Worm (Caenorhabditis elegans) whole organism, L4 larva: ENCODE results near the gene zmp-5.

Source experiments
- F10B5.3 ChIP-seq: sonication (generic microtip); optimal IDR thresholded peaks from 2 replicates; lab custom pipeline; 2016; ENCODE audit warnings: mild to moderate bottlenecking, missing genetic modification characterization, missing compliant biosample characterization
- F26F4.8 ChIP-seq: fragments of 200-800 bp; sonication (Bioruptor generic); conservative IDR thresholded peaks from 2 replicates; pipeline ENCODE4 v1.3.6; 2022; ENCODE audit warnings: missing genetic modification characterization, missing compliant biosample characterization
- F49E8.2 ChIP-seq: sonication (generic microtip); optimal IDR thresholded peaks from 2 replicates; lab custom pipeline; 2016; ENCODE audit warnings: missing compliant biosample characterization, mild to moderate bottlenecking, missing genetic modification characterization, borderline replicate concordance
- T20F7.1 ChIP-seq: fragments of 200-800 bp; sonication (Bioruptor generic); optimal IDR thresholded peaks from 2 replicates; lab custom pipeline; 2018; ENCODE audit warnings: mild to moderate bottlenecking, missing genetic modification characterization, missing compliant biosample characterization
- T26A8.4 ChIP-seq: fragments of 200-800 bp; sonication (Bioruptor generic); IDR thresholded peaks from 2 replicates; pipeline ENCODE4 v1.3.6; 2022; ENCODE audit warnings: missing genetic modification characterization, missing compliant biosample characterization
- ZK337.2 ChIP-seq: fragments of 200-800 bp; sonication (Bioruptor generic); IDR thresholded peaks from 2 replicates; pipeline ENCODE4 v1.3.6; 2022; ENCODE audit warnings: missing genetic modification reagents, missing genetic modification characterization, missing compliant biosample characterization
- aha-1 ChIP-seq: fragments of 150-350 bp; peaks from one replicate; lab custom pipeline; 2014; ENCODE audit warnings: missing biosample characterization, missing genetic modification characterization
- arid-1 ChIP-seq: fragments of 200-800 bp; sonication (Bioruptor generic); conservative IDR thresholded peaks from 2 replicates; pipeline ENCODE4 v1.3.6; 2022; ENCODE audit warnings: missing genetic modification reagents, missing genetic modification characterization, missing compliant biosample characterization
- attf-4 ChIP-seq: sonication (generic microtip); optimal IDR thresholded peaks from 3 replicates; lab custom pipeline; 2017; ENCODE audit warnings: missing biosample characterization, missing genetic modification characterization
- ceh-32 ChIP-seq: sonication (generic microtip); optimal IDR thresholded peaks from 2 replicates; lab custom pipeline; 2016; ENCODE audit warnings: mild to moderate bottlenecking, missing genetic modification characterization, missing compliant biosample characterization; ENCODE audit not compliant: poor library complexity
- ceh-62 ChIP-seq: sonication (generic microtip); optimal IDR thresholded peaks from 2 replicates; lab custom pipeline; 2017; ENCODE audit warnings: missing biosample characterization, missing genetic modification characterization
- ctbp-1 ChIP-seq: fragments of 200-800 bp; sonication (Bioruptor generic); IDR thresholded peaks from 2 replicates; pipeline ENCODE4 v1.3.6; 2022; ENCODE audit warnings: missing genetic modification reagents, missing genetic modification characterization, missing compliant biosample characterization
- daf-12 ChIP-seq: fragments of 150-350 bp; optimal IDR thresholded peaks from 2 replicates; lab custom pipeline; 2014; ENCODE audit warnings: missing biosample characterization, missing genetic modification reagents, missing genetic modification characterization
- daf-16 ChIP-seq, 3 experiments: sonication (generic microtip); optimal IDR thresholded peaks; 2 replicates each; lab custom pipeline; 2016 to 2017; ENCODE audit warnings: missing genetic modification characterization in 3 of 3, missing genetic modification reagents in 3 of 3, mild to moderate bottlenecking in 2 of 3, missing compliant biosample characterization in 2 of 3, missing biosample characterization in 1 of 3, moderate library complexity in 1 of 3
- dmd-6 ChIP-seq: fragments of 200-800 bp; sonication (Bioruptor generic); IDR thresholded peaks from 2 replicates; pipeline ENCODE4 v1.3.6; 2022; ENCODE audit warnings: missing genetic modification reagents, missing genetic modification characterization, missing compliant biosample characterization
- dpl-1 ChIP-seq: fragments of 150-350 bp; optimal IDR thresholded peaks from 2 replicates; lab custom pipeline; 2014; ENCODE audit warnings: missing biosample characterization, missing genetic modification reagents, missing genetic modification characterization
- duxl-1 ChIP-seq: sonication (generic microtip); optimal IDR thresholded peaks from 2 replicates; lab custom pipeline; 2016; ENCODE audit warnings: mild to moderate bottlenecking, missing genetic modification characterization, moderate library complexity, missing compliant biosample characterization; ENCODE audit not compliant: poor library complexity
- dve-1 ChIP-seq: sonication (generic microtip); optimal IDR thresholded peaks from 2 replicates; lab custom pipeline; 2017; ENCODE audit warnings: antibody characterized with exemption, mild to moderate bottlenecking, missing genetic modification characterization, missing compliant biosample characterization; ENCODE audit not compliant: insufficient read depth
- egl-27 ChIP-seq: sonication (generic microtip); optimal IDR thresholded peaks from 3 replicates; lab custom pipeline; 2017; ENCODE audit warnings: missing biosample characterization, missing genetic modification reagents, missing genetic modification characterization
- egl-43 ChIP-seq: fragments of 200-800 bp; sonication (Bioruptor generic); IDR thresholded peaks from 2 replicates; pipeline ENCODE4 v1.3.6; 2022; ENCODE audit warnings: missing genetic modification reagents, missing genetic modification characterization, missing compliant biosample characterization
- gei-8 ChIP-seq: fragments of 200-800 bp; sonication (Bioruptor generic); optimal IDR thresholded peaks from 2 replicates; lab custom pipeline; 2018; ENCODE audit warnings: mild to moderate bottlenecking, missing genetic modification characterization, missing compliant biosample characterization
- hif-1 ChIP-seq, 2 experiments: sonication (generic microtip); optimal IDR thresholded peaks; 2 replicates each; lab custom pipeline; 2016 to 2017; ENCODE audit warnings: missing compliant biosample characterization in 2 of 2, missing genetic modification characterization in 2 of 2, missing genetic modification reagents in 2 of 2, missing genotype in 2 of 2, mild to moderate bottlenecking in 1 of 2
- hlh-30 ChIP-seq: sonication (generic microtip); optimal IDR thresholded peaks from 2 replicates; lab custom pipeline; 2017; ENCODE audit warnings: antibody characterized with exemption, mild to moderate bottlenecking, missing genetic modification characterization, missing compliant biosample characterization; ENCODE audit not compliant: insufficient read depth
- lim-7 ChIP-seq: fragments of 200-800 bp; sonication (Bioruptor generic); IDR thresholded peaks from 2 replicates; pipeline ENCODE4 v1.3.6; 2022; ENCODE audit warnings: missing genetic modification characterization, missing compliant biosample characterization
- lin-1 ChIP-seq: fragments of 200-800 bp; sonication (Bioruptor generic); IDR thresholded peaks from 2 replicates; pipeline ENCODE4 v1.3.6; 2022; ENCODE audit warnings: missing genetic modification reagents, missing genetic modification characterization, missing compliant biosample characterization
- lin-15B ChIP-seq: fragments of 150-350 bp; sonication (generic microtip); optimal IDR thresholded peaks from 3 replicates; lab custom pipeline; 2014; ENCODE audit warnings: missing biosample characterization, missing genetic modification characterization
- lin-38 ChIP-seq: fragments of 200-800 bp; sonication (Bioruptor generic); IDR thresholded peaks from 2 replicates; pipeline ENCODE4 v1.3.6; 2022; ENCODE audit warnings: missing genetic modification reagents, missing genetic modification characterization, missing compliant biosample characterization
- lir-3 ChIP-seq: sonication (generic microtip); optimal IDR thresholded peaks from 2 replicates; lab custom pipeline; 2016; ENCODE audit warnings: mild to moderate bottlenecking, missing genetic modification characterization, missing compliant biosample characterization
- madf-5 ChIP-seq, 2 experiments: fragments of 200-800 bp; sonication (Bioruptor generic); IDR thresholded peaks; 2 replicates each; pipeline ENCODE4 v1.3.6; 2022; ENCODE audit warnings: missing compliant biosample characterization in 2 of 2, missing genetic modification characterization in 2 of 2
- madf-9 ChIP-seq: fragments of 200-800 bp; sonication (Bioruptor generic); conservative IDR thresholded peaks from 2 replicates; pipeline ENCODE4 v1.3.6; 2022; ENCODE audit warnings: missing genetic modification reagents, missing genetic modification characterization, missing compliant biosample characterization
- mdl-1 ChIP-seq, 2 experiments: fragments of 150-350 bp in 1 of 2; sonication (generic microtip) in 1 of 2; optimal IDR thresholded peaks; 2 replicates each; lab custom pipeline; 2014 to 2017; ENCODE audit warnings: missing biosample characterization in 2 of 2, missing genetic modification characterization in 2 of 2
- mep-1 ChIP-seq: fragments of 150-350 bp; sonication (generic microtip); optimal IDR thresholded peaks from 3 replicates; lab custom pipeline; 2014; ENCODE audit warnings: missing biosample characterization, missing genetic modification characterization
- mes-2 ChIP-seq: sonication (generic microtip); optimal IDR thresholded peaks from 2 replicates; lab custom pipeline; 2016; ENCODE audit warnings: missing genotype, mild to moderate bottlenecking, missing genetic modification characterization, missing compliant biosample characterization; ENCODE audit not compliant: poor library complexity, severe bottlenecking
- nhr-10 ChIP-seq: fragments of 150-350 bp; optimal IDR thresholded peaks from 2 replicates; lab custom pipeline; 2014; ENCODE audit warnings: missing biosample characterization, missing genetic modification characterization
- nhr-102 ChIP-seq: sonication (generic microtip); optimal IDR thresholded peaks from 2 replicates; lab custom pipeline; 2016; ENCODE audit warnings: mild to moderate bottlenecking, missing genetic modification characterization, moderate library complexity, missing compliant biosample characterization
- nhr-11 ChIP-seq: fragments of 150-350 bp; optimal IDR thresholded peaks from 2 replicates; lab custom pipeline; 2014; ENCODE audit warnings: missing biosample characterization, missing genetic modification characterization
- nhr-42 ChIP-seq: fragments of 200-800 bp; sonication (Bioruptor generic); IDR thresholded peaks from 2 replicates; pipeline ENCODE4 v1.3.6; 2022; ENCODE audit warnings: missing genetic modification characterization, missing compliant biosample characterization
- nhr-76 ChIP-seq: fragments of 150-350 bp; optimal IDR thresholded peaks from 2 replicates; lab custom pipeline; 2014; ENCODE audit warnings: missing biosample characterization, missing genetic modification characterization
- set-16 ChIP-seq: fragments of 200-800 bp; sonication (Bioruptor generic); IDR thresholded peaks from 2 replicates; pipeline ENCODE4 v1.3.6; 2022; ENCODE audit warnings: missing genetic modification reagents, missing genetic modification characterization, missing compliant biosample characterization
- skn-1 ChIP-seq: fragments of 150-350 bp; optimal IDR thresholded peaks from 2 replicates; lab custom pipeline; 2014; ENCODE audit warnings: missing biosample characterization, missing genetic modification characterization
- spr-3 ChIP-seq: fragments of 200-800 bp; sonication (Bioruptor generic); optimal IDR thresholded peaks from 2 replicates; lab custom pipeline; 2018; ENCODE audit warnings: mild to moderate bottlenecking, missing genetic modification characterization, missing compliant biosample characterization
- unc-39 ChIP-seq: sonication (generic microtip); optimal IDR thresholded peaks from 2 replicates; lab custom pipeline; 2017; ENCODE audit warnings: missing biosample characterization, missing genetic modification characterization
- unc-62 ChIP-seq, 3 experiments: fragments of 150-350 bp in 1 of 3; sonication (generic microtip); optimal IDR thresholded peaks in 2 of 3; peaks in 1 of 3; 1 replicate in 1 of 3; 2 replicates in 2 of 3; lab custom pipeline; 2014 to 2017; ENCODE audit warnings: missing biosample characterization in 3 of 3, missing genetic modification characterization in 3 of 3, missing genetic modification reagents in 3 of 3, missing genotype in 1 of 3
- vab-7 ChIP-seq: fragments of 200-800 bp; sonication (Bioruptor generic); IDR thresholded peaks from 2 replicates; pipeline ENCODE4 v1.3.6; 2022; ENCODE audit warnings: missing genetic modification reagents, missing genetic modification characterization, missing compliant biosample characterization
- zag-1 ChIP-seq: fragments of 150-350 bp; optimal IDR thresholded peaks from 2 replicates; lab custom pipeline; 2014; ENCODE audit warnings: missing biosample characterization, missing genetic modification characterization
- zfp-3 ChIP-seq: fragments of 200-800 bp; sonication (Bioruptor generic); conservative IDR thresholded peaks from 2 replicates; pipeline ENCODE4 v1.3.6; 2022; ENCODE audit warnings: missing genetic modification reagents, missing genetic modification characterization, missing compliant biosample characterization
- zip-11 ChIP-seq: fragments of 200-800 bp; sonication (Bioruptor generic); IDR thresholded peaks from 2 replicates; pipeline ENCODE4 v1.3.6; 2022; ENCODE audit warnings: missing genetic modification characterization, missing compliant biosample characterization
- zip-2 ChIP-seq: fragments of 150-350 bp; optimal IDR thresholded peaks from 2 replicates; lab custom pipeline; 2014; ENCODE audit warnings: missing biosample characterization, missing genetic modification characterization
- ztf-11 ChIP-seq: fragments of 150-350 bp; optimal IDR thresholded peaks from 2 replicates; lab custom pipeline; 2014; ENCODE audit warnings: missing biosample characterization, missing genetic modification characterization

Gene zmp-5

DNA sequence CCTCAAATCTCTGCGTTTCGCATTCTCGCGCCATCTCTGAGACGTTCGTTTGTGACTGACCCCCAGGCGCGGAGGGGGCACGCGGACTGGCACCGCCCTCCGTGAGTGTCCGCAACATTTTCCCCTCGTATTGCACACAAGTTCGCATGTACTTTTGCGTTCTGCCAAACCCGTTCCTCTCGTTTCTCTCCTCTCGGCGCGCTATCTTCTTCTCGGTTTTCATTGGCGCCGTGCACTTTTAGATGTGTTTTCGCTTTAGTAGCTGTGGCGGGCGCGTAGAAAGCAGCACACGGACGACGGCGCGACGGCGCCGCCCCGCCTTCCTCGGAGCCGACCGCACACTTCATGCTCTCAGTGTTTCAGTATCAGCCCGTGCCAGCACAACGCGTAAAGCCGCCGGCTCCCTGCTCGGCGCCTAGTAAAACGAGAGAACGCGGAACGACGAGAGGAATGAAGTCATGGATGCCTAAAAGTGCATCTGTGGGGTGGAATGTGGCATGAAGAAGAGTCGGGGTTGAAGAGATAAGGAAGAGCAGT lies 8.5 kb downstream of the zmp-5 start (continued):
- TF ChIP-seq daf-12 (tag; lab: Kevin White, UChicago) (no peak), mdl-1 (tag; optimal IDR thresholded peaks at IDR 0.05; lab: Kevin White, UChicago) (peak in 1 of 2 experiments; percentile 70), ceh-62 (tag; lab: Kevin White, UChicago) (no peak), spr-3 (GFP tag; lab: Kevin White, UChicago) (peak; percentile 37), lir-3 (tag; lab: Kevin White, UChicago) (no peak), zfp-3 (no peak), lin-1 (GFP tag; lab: Robert Waterston, UW) (no peak), F26F4.8 (GFP tag; lab: Robert Waterston, UW) (no peak), F49E8.2 (tag; lab: Kevin White, UChicago) (no peak), egl-43 (no peak; the same call in 1 of the 2 replicates), T20F7.1 (GFP tag; lab: Kevin White, UChicago) (no peak), aha-1 (tag; lab: Kevin White, UChicago) (no peak), nhr-76 (no peak), ctbp-1 (GFP tag; lab: Robert Waterston, UW) (peak; percentile 44; the same call in 1 of the 2 replicates), unc-39 (no peak), duxl-1 (tag; lab: Kevin White, UChicago) (no peak), set-16 (GFP tag; lab: Robert Waterston, UW) (peak; percentile 94), nhr-11 (tag; lab: Kevin White, UChicago) (no peak), ztf-11 (no peak), zip-2 (tag; lab: Kevin White, UChicago) (no peak), lim-7 (GFP tag; lab: Robert Waterston, UW) (no peak), zip-11 (GFP tag; lab: Robert Waterston, UW) (no peak), hlh-30 (peak; percentile 17), daf-16 (GFP tag; optimal IDR thresholded peaks at IDR 0.05; lab: Kevin White, UChicago) (peak in 1 of 2 experiments; percentile 73), daf-16 (tag; optimal IDR thresholded peaks at IDR 0.05; lab: Kevin White, UChicago) (peak; percentile 51), lin-38 (no peak), mes-2 (tag; lab: Kevin White, UChicago) (peak; percentile 40), lin-15B (tag; lab: Kevin White, UChicago) (no peak), zag-1 (tag; lab: Kevin White, UChicago) (no peak), vab-7 (GFP tag; lab: Robert Waterston, UW) (no peak), egl-27 (no peak), attf-4 (tag; lab: Kevin White, UChicago) (no peak), madf-9 (GFP tag; lab: Robert Waterston, UW) (peak; percentile 91), ceh-32 (tag; lab: Kevin White, UChicago) (no peak), madf-5 (GFP tag; IDR thresholded peaks at IDR 0.05; lab: Robert Waterston, UW) (no peak), nhr-42 (GFP tag; lab: Robert Waterston, UW) (0 out of 2 replicates have a peak, but pooled peaks have one; percentile 48), nhr-102 (tag; lab: Kevin White, UChicago) (peak; percentile 68), hif-1 (tag; optimal IDR thresholded peaks at IDR 0.05; lab: Kevin White, UChicago) (peak in 1 of 2 experiments; percentile 77), skn-1 (no peak), unc-62 (GFP tag; optimal IDR thresholded peaks at IDR 0.05 in 1 of 2; lab: Kevin White, UChicago) (no peak), unc-62 (tag; optimal IDR thresholded peaks at IDR 0.05; lab: Kevin White, UChicago) (no peak), mep-1 (tag; lab: Kevin White, UChicago) (peak; percentile 16), arid-1 (GFP tag; lab: Robert Waterston, UW) (no peak), dmd-6 (no peak; the same call in 1 of the 2 replicates), F10B5.3 (tag; lab: Kevin White, UChicago) (peak; percentile 34), dve-1 (tag; lab: Kevin White, UChicago) (peak; percentile 80), nhr-10 (tag; lab: Kevin White, UChicago) (no peak), gei-8 (GFP tag; lab: Kevin White, UChicago) (peak; percentile 23), dpl-1 (GFP tag; lab: Kevin White, UChicago) (no peak), T26A8.4 (peak; percentile 65; the same call in 1 of the 2 replicates), ZK337.2 (GFP tag; lab: Robert Waterston, UW) (no peak)
